Fruit fly (Drosophila melanogaster) whole organism, embryonic: ENCODE results near the gene Cpr67Fa2.

Source experiments
- Awh ChIP-seq: fragments of 200-800 bp; sonication (Bioruptor generic); IDR thresholded peaks from 2 replicates; pipeline ENCODE4, ENCODE4 v1.3.6; 2022; ENCODE audit warnings: missing biosample characterization, missing genetic modification characterization
- Bgb ChIP-seq: fragments of 200-800 bp; sonication (Bioruptor generic); IDR thresholded peaks from 2 replicates; pipeline ENCODE4 v1.3.6; 2022; ENCODE audit warnings: missing biosample characterization, missing genetic modification characterization; ENCODE audit not compliant: partially characterized antibody
- Blimp-1 ChIP-seq: fragments of 200-800 bp; sonication (Bioruptor generic); optimal IDR thresholded peaks from 3 replicates; lab custom pipeline; 2018; ENCODE audit warnings: missing biosample characterization, missing genetic modification characterization, mild to moderate bottlenecking, moderate library complexity, missing genetic modification reagents
- Bteb2 ChIP-seq: fragments of 200-800 bp; sonication (Bioruptor generic); optimal IDR thresholded peaks from 2 replicates; lab custom pipeline; 2016; ENCODE audit warnings: missing biosample characterization, missing genetic modification characterization
- CG10274 ChIP-seq: fragments of 200-800 bp; sonication (Bioruptor generic); optimal IDR thresholded peaks from 3 replicates; lab custom pipeline; 2017; ENCODE audit warnings: missing biosample characterization, mild to moderate bottlenecking, missing genetic modification characterization
- CG10462 ChIP-seq: fragments of 200-800 bp; sonication (Bioruptor generic); optimal IDR thresholded peaks from 2 replicates; lab custom pipeline; 2016; ENCODE audit warnings: missing biosample characterization, missing genetic modification characterization
- CG10979 ChIP-seq: fragments of 200-800 bp; sonication (Bioruptor generic); optimal IDR thresholded peaks from 2 replicates; lab custom pipeline; 2018; ENCODE audit warnings: missing biosample characterization, mild to moderate bottlenecking, missing genetic modification characterization, moderate library complexity
- CG12155 ChIP-seq: fragments of 200-800 bp; sonication (Bioruptor generic); optimal IDR thresholded peaks from 3 replicates; lab custom pipeline; 2016; ENCODE audit warnings: missing biosample characterization, missing genetic modification characterization
- CG12299 ChIP-seq: fragments of 200-800 bp; sonication (Bioruptor generic); optimal IDR thresholded peaks from 2 replicates; lab custom pipeline; 2018; ENCODE audit warnings: missing biosample characterization, mild to moderate bottlenecking, missing genetic modification characterization
- CG12942 ChIP-seq: fragments of 200-800 bp; sonication (Bioruptor generic); optimal IDR thresholded peaks from 3 replicates; lab custom pipeline; 2016; ENCODE audit warnings: missing biosample characterization, missing genetic modification characterization
- CG1792 ChIP-seq: fragments of 200-800 bp; sonication (Bioruptor generic); optimal IDR thresholded peaks from 2 replicates; lab custom pipeline; 2016; ENCODE audit warnings: missing biosample characterization, missing genetic modification characterization
- CG18599 ChIP-seq: fragments of 200-800 bp; sonication (Bioruptor generic); optimal IDR thresholded peaks from 3 replicates; lab custom pipeline; 2017; ENCODE audit warnings: missing biosample characterization, missing genetic modification characterization, mild to moderate bottlenecking, moderate library complexity, missing genetic modification reagents
- CG2129 ChIP-seq: fragments of 200-800 bp; sonication (Bioruptor generic); IDR thresholded peaks from 2 replicates; pipeline ENCODE4 v1.3.6; 2022; ENCODE audit warnings: missing biosample characterization, missing genetic modification characterization; ENCODE audit not compliant: partially characterized antibody
- CG31224 ChIP-seq: fragments of 200-800 bp; sonication (Bioruptor generic); IDR thresholded peaks from 2 replicates; pipeline ENCODE4 v1.3.6; 2022; ENCODE audit warnings: missing biosample characterization, missing genetic modification characterization
- CG33213 ChIP-seq: fragments of 200-800 bp; sonication (Bioruptor generic); optimal IDR thresholded peaks from 3 replicates; lab custom pipeline; 2016; ENCODE audit warnings: missing biosample characterization, missing genetic modification characterization
- CG34376 ChIP-seq: fragments of 200-800 bp; sonication (Bioruptor generic); optimal IDR thresholded peaks from 2 replicates; lab custom pipeline; 2018; ENCODE audit warnings: missing biosample characterization, mild to moderate bottlenecking, missing genetic modification characterization
- CG5180 ChIP-seq: fragments of 200-800 bp; sonication (Bioruptor generic); optimal IDR thresholded peaks from 3 replicates; lab custom pipeline; 2017; ENCODE audit warnings: missing biosample characterization, missing genetic modification characterization, mild to moderate bottlenecking, moderate library complexity, missing genetic modification reagents
- CG6254 ChIP-seq: fragments of 200-800 bp; sonication (Bioruptor generic); optimal IDR thresholded peaks from 3 replicates; lab custom pipeline; 2017; ENCODE audit warnings: mild to moderate bottlenecking, missing biosample characterization, missing genetic modification reagents, missing genetic modification characterization
- CG8089 ChIP-seq: fragments of 200-800 bp; sonication (Bioruptor generic); optimal IDR thresholded peaks from 3 replicates; lab custom pipeline; 2016; ENCODE audit warnings: missing biosample characterization, missing genetic modification characterization
- CG8359 ChIP-seq: fragments of 200-800 bp; sonication (Bioruptor generic); optimal IDR thresholded peaks from 2 replicates; lab custom pipeline; 2017; ENCODE audit warnings: missing biosample characterization, mild to moderate bottlenecking, missing genetic modification characterization, borderline replicate concordance
- Dip2 ChIP-seq: fragments of 200-800 bp; sonication (Bioruptor generic); IDR thresholded peaks from 2 replicates; pipeline ENCODE4 v1.3.6; 2022; ENCODE audit warnings: missing biosample characterization, missing genetic modification characterization
- Gug ChIP-seq: fragments of 200-800 bp; sonication (Bioruptor generic); IDR thresholded peaks from 4 replicates; pipeline ENCODE4 v1.3.6; 2022; ENCODE audit warnings: missing biosample characterization, missing genetic modification characterization
- Hr39 ChIP-seq: fragments of >200 bp; optimal IDR thresholded peaks from 2 replicates; lab custom pipeline; 2017
- ac ChIP-seq: fragments of 200-800 bp; sonication (Bioruptor generic); optimal IDR thresholded peaks from 3 replicates; lab custom pipeline; 2017; ENCODE audit warnings: missing biosample characterization, mild to moderate bottlenecking, missing genetic modification characterization
- al ChIP-seq: fragments of 200-800 bp; sonication (Bioruptor generic); IDR thresholded peaks from 2 replicates; pipeline ENCODE4 v1.3.6; 2022; ENCODE audit warnings: missing biosample characterization, missing genetic modification characterization
- aop ChIP-seq: fragments of 200-800 bp; sonication (Bioruptor generic); IDR thresholded peaks from 2 replicates; pipeline ENCODE4 v1.3.6; 2022; ENCODE audit warnings: missing biosample characterization, missing genetic modification characterization
- ase ChIP-seq: fragments of 200-800 bp; sonication (Bioruptor generic); IDR thresholded peaks from 3 replicates; pipeline ENCODE4 v1.3.6; 2022; ENCODE audit warnings: missing biosample characterization, missing genetic modification characterization
- ash1 ChIP-seq: fragments of 200-800 bp; sonication (Bioruptor generic); optimal IDR thresholded peaks from 2 replicates; lab custom pipeline; 2018; ENCODE audit warnings: missing biosample characterization, mild to moderate bottlenecking, missing genetic modification characterization
- bowl ChIP-seq: fragments of 200-800 bp; sonication (Bioruptor generic); IDR thresholded peaks from 2 replicates; pipeline ENCODE4 v1.3.6; 2022; ENCODE audit warnings: missing biosample characterization, missing genetic modification characterization
- chif ChIP-seq, 2 experiments: fragments of 200-800 bp; sonication (Bioruptor generic); optimal IDR thresholded peaks; 3 replicates each; lab custom pipeline; 2016; ENCODE audit warnings: missing biosample characterization in 2 of 2, missing genetic modification characterization in 2 of 2
- chn ChIP-seq: fragments of 200-800 bp; sonication (Bioruptor generic); optimal IDR thresholded peaks from 2 replicates; lab custom pipeline; 2016; ENCODE audit warnings: missing biosample characterization, missing genetic modification characterization
- ci ChIP-seq: fragments of 200-800 bp; sonication (Bioruptor generic); IDR thresholded peaks from 3 replicates; pipeline ENCODE4 v1.3.6; 2022; ENCODE audit warnings: missing biosample characterization, missing genetic modification characterization
- croc ChIP-seq: fragments of 200-800 bp; sonication (Bioruptor generic); conservative IDR thresholded peaks from 3 replicates; pipeline ENCODE4 v1.3.6; 2022; ENCODE audit warnings: missing biosample characterization, missing genetic modification characterization
- dmrt99B ChIP-seq: fragments of 200-800 bp; sonication (Bioruptor generic); optimal IDR thresholded peaks from 2 replicates; lab custom pipeline; 2018; ENCODE audit warnings: missing biosample characterization, mild to moderate bottlenecking, missing genetic modification characterization, moderate library complexity
- emc ChIP-seq: fragments of 200-800 bp; sonication (Bioruptor generic); optimal IDR thresholded peaks from 2 replicates; lab custom pipeline; 2016; ENCODE audit warnings: missing biosample characterization, missing genetic modification characterization
- en ChIP-seq: fragments of 200-800 bp; sonication (Bioruptor generic); optimal IDR thresholded peaks from 2 replicates; lab custom pipeline; 2016; ENCODE audit warnings: missing biosample characterization, missing genetic modification characterization
- gt ChIP-seq: fragments of 200-800 bp; sonication (Bioruptor generic); IDR thresholded peaks from 2 replicates; pipeline ENCODE4 v1.3.6; 2022; ENCODE audit warnings: missing biosample characterization, missing genetic modification characterization
- h ChIP-seq: fragments of >200 bp; optimal IDR thresholded peaks from 2 replicates; lab custom pipeline; 2017
- her ChIP-seq: fragments of 200-800 bp; sonication (Bioruptor generic); optimal IDR thresholded peaks from 2 replicates; lab custom pipeline; 2016; ENCODE audit warnings: missing biosample characterization, missing genetic modification characterization
- lbe ChIP-seq: fragments of 200-800 bp; sonication (Bioruptor generic); optimal IDR thresholded peaks from 2 replicates; lab custom pipeline; 2016; ENCODE audit warnings: missing biosample characterization, mild to moderate bottlenecking, missing genetic modification characterization
- mam ChIP-seq: fragments of 200-800 bp; sonication (Bioruptor generic); optimal IDR thresholded peaks from 3 replicates; lab custom pipeline; 2016; ENCODE audit warnings: missing biosample characterization, missing genetic modification characterization
- nerfin-1 ChIP-seq: fragments of 200-800 bp; sonication (Bioruptor generic); optimal IDR thresholded peaks from 3 replicates; lab custom pipeline; 2019; ENCODE audit warnings: missing biosample characterization, mild to moderate bottlenecking, missing genetic modification characterization, moderate library complexity
- nmo ChIP-seq: fragments of 200-800 bp; sonication (Bioruptor generic); optimal IDR thresholded peaks from 2 replicates; lab custom pipeline; 2018; ENCODE audit warnings: missing biosample characterization, mild to moderate bottlenecking, missing genetic modification characterization, moderate library complexity
- pb ChIP-seq: fragments of 200-800 bp; sonication (Bioruptor generic); optimal IDR thresholded peaks from 3 replicates; lab custom pipeline; 2016; ENCODE audit warnings: missing biosample characterization, missing genetic modification characterization
- pfk ChIP-seq: fragments of 200-800 bp; sonication (Bioruptor generic); optimal IDR thresholded peaks from 2 replicates; lab custom pipeline; 2018; ENCODE audit warnings: missing biosample characterization, mild to moderate bottlenecking, missing genetic modification characterization, moderate library complexity
- pnt ChIP-seq: fragments of 200-800 bp; sonication (Bioruptor generic); optimal IDR thresholded peaks from 3 replicates; lab custom pipeline; 2016; ENCODE audit warnings: missing biosample characterization, missing genetic modification characterization
- pzg ChIP-seq: fragments of 200-800 bp; sonication (Bioruptor generic); optimal IDR thresholded peaks from 3 replicates; lab custom pipeline; 2018; ENCODE audit warnings: missing biosample characterization, mild to moderate bottlenecking, missing genetic modification characterization, moderate library complexity
- sens-2 ChIP-seq: fragments of 200-800 bp; sonication (Bioruptor generic); IDR thresholded peaks from 2 replicates; pipeline ENCODE4 v1.3.6; 2022; ENCODE audit warnings: missing biosample characterization, missing genetic modification characterization
- trem ChIP-seq: fragments of 200-800 bp; optimal IDR thresholded peaks from 3 replicates; lab custom pipeline; 2019; ENCODE audit warnings: missing biosample characterization, mild to moderate bottlenecking, missing genetic modification characterization, moderate library complexity
- usp ChIP-seq: fragments of >200 bp; optimal IDR thresholded peaks from 2 replicates; lab custom pipeline; 2017; ENCODE audit warnings: missing biosample characterization, missing genetic modification characterization
- zen2 ChIP-seq: fragments of 200-800 bp; sonication (Bioruptor generic); IDR thresholded peaks from 3 replicates; pipeline ENCODE4 v1.3.6; 2022; ENCODE audit warnings: missing biosample characterization, missing genetic modification characterization; ENCODE audit not compliant: partially characterized antibody

The Cpr67Fa2 gene

DNA sequence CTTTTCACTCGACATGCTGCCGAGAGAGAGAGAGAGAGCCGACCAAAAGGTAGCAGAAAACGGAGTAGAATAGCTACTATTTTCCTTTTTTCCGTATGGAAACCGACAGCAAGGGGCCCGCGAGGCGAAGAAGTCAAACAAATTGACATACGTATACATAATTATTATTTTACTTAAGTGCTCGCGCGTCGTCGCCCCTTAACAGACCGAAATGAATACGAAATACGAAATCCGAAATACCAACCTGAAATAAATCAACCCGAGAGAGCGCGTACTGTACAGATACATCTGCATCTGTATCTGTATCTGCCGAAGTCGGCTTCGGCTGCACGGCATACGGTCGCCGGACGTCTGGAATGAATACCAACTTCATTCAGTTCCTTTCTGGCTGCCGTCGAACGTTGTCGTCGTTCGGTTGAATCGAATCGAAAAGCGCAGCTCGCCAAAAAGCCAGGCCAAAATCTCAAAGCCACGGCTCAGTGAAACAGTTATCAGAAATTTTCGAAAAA is 33.9 kb upstream of the Cpr67Fa2 start (continued):
- TF ChIP-seq CG5180 (peak; percentile 89), chn (GFP tag; lab: Kevin White, UChicago) (peak; percentile 46), CG12155 (GFP tag; lab: Kevin White, UChicago) (no peak), dmrt99B (tag; lab: Kevin White, UChicago) (peak; percentile 46), Dip2 (no peak), ac (GFP tag; lab: Kevin White, UChicago) (no peak), lbe (peak; percentile 65), trem (tag; lab: Kevin White, UChicago) (peak; percentile 4), CG34376 (peak; percentile 56), chif (GFP tag; optimal IDR thresholded peaks at IDR 0.05; lab: Kevin White, UChicago) (peak in 1 of 2 experiments; percentile 45), ase (0 out of 3 replicates have a peak, but pooled peaks have one; percentile 25), Gug (GFP tag; lab: Robert Waterston, UW) (peak; percentile 61; the same call in 2 of the 4 replicates), bowl (no peak), CG8359 (GFP tag; lab: Kevin White, UChicago) (no peak), nerfin-1 (tag; lab: Kevin White, UChicago) (peak; percentile 87), mam (GFP tag; lab: Kevin White, UChicago) (peak; percentile 2), CG12942 (GFP tag; lab: Kevin White, UChicago) (no peak), CG2129 (GFP tag; lab: Robert Waterston, UW) (no peak), zen2 (GFP tag; lab: Robert Waterston, UW) (no peak), CG8089 (GFP tag; lab: Kevin White, UChicago) (peak; percentile 38), nmo (no peak), CG10979 (tag; lab: Kevin White, UChicago) (no peak), CG12299 (tag; lab: Kevin White, UChicago) (peak; percentile 30), croc (GFP tag; lab: Robert Waterston, UW) (no peak), al (GFP tag; lab: Robert Waterston, UW) (no peak), pzg (GFP tag; lab: Kevin White, UChicago) (no peak), CG10462 (no peak), h (lab: Kevin White, UChicago) (no peak), usp (GFP tag; lab: Kevin White, UChicago) (no peak), aop (GFP tag; lab: Robert Waterston, UW) (peak; percentile 65; the same call in 1 of the 2 replicates), CG18599 (GFP tag; lab: Kevin White, UChicago) (peak; percentile 30), pb (GFP tag; lab: Kevin White, UChicago) (peak; percentile 67), sens-2 (GFP tag; lab: Robert Waterston, UW) (0 out of 2 replicates have a peak, but pooled peaks have one; percentile 56), Blimp-1 (GFP tag; lab: Kevin White, UChicago) (no peak), pnt (no peak), emc (GFP tag; lab: Kevin White, UChicago) (no peak), ash1 (peak; percentile 76), CG31224 (no peak), CG6254 (GFP tag; lab: Kevin White, UChicago) (peak; percentile 35), her (GFP tag; lab: Kevin White, UChicago) (peak; percentile 41), gt (no peak), CG33213 (GFP tag; lab: Kevin White, UChicago) (peak; percentile 55), Awh (GFP tag; lab: Robert Waterston, UW) (peak; percentile 57; the same call in 1 of the 2 replicates), en (GFP tag; lab: Kevin White, UChicago) (no peak), pfk (GFP tag; lab: Kevin White, UChicago) (peak; percentile 22), ci (peak; percentile 84), CG1792 (GFP tag; lab: Kevin White, UChicago) (peak; percentile 46), Bteb2 (GFP tag; lab: Kevin White, UChicago) (no peak), Bgb (peak; percentile 74), Hr39 (no peak), CG10274 (no peak)
